Worm (Caenorhabditis elegans) whole organism, midembryonic: Measurements from ENCODE around the gene K06A9.3.

Source experiments
- T22C8.4 ChIP-seq: fragments of 200-800 bp; sonication (Bioruptor generic); IDR thresholded peaks from 2 replicates; pipeline ENCODE4 v1.3.6; 2022; ENCODE audit warnings: missing genetic modification characterization, missing compliant biosample characterization
- cog-1 ChIP-seq: sonication (generic microtip); optimal IDR thresholded peaks from 2 replicates; lab custom pipeline; 2016; ENCODE audit warnings: missing genetic modification characterization, missing compliant biosample characterization
- flt-1 ChIP-seq: fragments of 200-800 bp; sonication (Bioruptor generic); IDR thresholded peaks from 2 replicates; pipeline ENCODE4 v1.3.6; 2022; ENCODE audit warnings: missing genetic modification characterization, missing compliant biosample characterization
- klf-2 ChIP-seq: fragments of 200-800 bp; sonication (Bioruptor generic); conservative IDR thresholded peaks from 2 replicates; pipeline ENCODE4 v1.3.6; 2022; ENCODE audit warnings: missing genetic modification reagents, missing genetic modification characterization, missing compliant biosample characterization
- med-1 ChIP-seq: sonication (generic microtip); optimal IDR thresholded peaks from 2 replicates; lab custom pipeline; 2017; ENCODE audit warnings: missing genetic modification characterization, mild to moderate bottlenecking, missing compliant biosample characterization, antibody characterized with exemption, missing genetic modification reagents; ENCODE audit not compliant: insufficient read depth
- ref-1 ChIP-seq: fragments of 200-800 bp; sonication (Bioruptor generic); conservative IDR thresholded peaks from 2 replicates; pipeline ENCODE4 v1.3.6; 2022; ENCODE audit warnings: missing genetic modification reagents, missing genetic modification characterization, missing compliant biosample characterization
- tab-1 ChIP-seq: fragments of 200-800 bp; sonication (Bioruptor generic); IDR thresholded peaks from 2 replicates; pipeline ENCODE4 v1.3.6; 2022; ENCODE audit warnings: missing genetic modification characterization, missing compliant biosample characterization
- ztf-23 ChIP-seq: fragments of 200-800 bp; sonication (Bioruptor generic); IDR thresholded peaks from 2 replicates; pipeline ENCODE4 v1.3.6; 2022; ENCODE audit warnings: missing genetic modification reagents, missing genetic modification characterization, missing compliant biosample characterization
- ztf-29 ChIP-seq: fragments of 200-800 bp; sonication (Bioruptor generic); IDR thresholded peaks from 2 replicates; pipeline ENCODE4 v1.3.6; 2022; ENCODE audit warnings: missing genetic modification reagents, missing genetic modification characterization, missing compliant biosample characterization

Gene K06A9.3

DNA sequence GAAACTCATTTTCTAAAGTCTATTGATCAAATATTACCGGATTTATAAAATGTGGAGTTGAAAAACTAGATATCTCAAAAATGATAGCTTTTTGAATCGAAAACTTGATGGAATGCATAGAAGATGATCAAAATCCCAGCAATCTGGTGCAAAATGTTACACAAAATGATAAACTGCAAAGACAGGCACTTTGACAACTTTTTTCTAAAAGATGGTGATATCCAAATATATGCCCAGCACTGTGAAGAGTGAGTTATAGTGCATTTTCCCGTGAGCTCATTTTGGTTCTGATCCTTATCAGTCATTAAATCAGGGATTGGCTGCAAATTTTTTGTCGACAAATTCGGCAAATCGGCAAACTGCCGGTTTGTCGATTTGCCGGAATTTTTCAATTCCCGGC is at the start of gene K06A9.3:
Gene K06A9.3, minus strand, starts transcription at position 101 of the 400 bp plus-strand sequence.
- TF ChIP-seq tab-1 (GFP tag; lab: Robert Waterston, UW) = no peak
- no peak for TF ChIP-seq flt-1
- no peak for TF ChIP-seq ztf-29
- TF ChIP-seq klf-2 (GFP tag; lab: Robert Waterston, UW) = no peak
- no peak for TF ChIP-seq ref-1

DNA sequence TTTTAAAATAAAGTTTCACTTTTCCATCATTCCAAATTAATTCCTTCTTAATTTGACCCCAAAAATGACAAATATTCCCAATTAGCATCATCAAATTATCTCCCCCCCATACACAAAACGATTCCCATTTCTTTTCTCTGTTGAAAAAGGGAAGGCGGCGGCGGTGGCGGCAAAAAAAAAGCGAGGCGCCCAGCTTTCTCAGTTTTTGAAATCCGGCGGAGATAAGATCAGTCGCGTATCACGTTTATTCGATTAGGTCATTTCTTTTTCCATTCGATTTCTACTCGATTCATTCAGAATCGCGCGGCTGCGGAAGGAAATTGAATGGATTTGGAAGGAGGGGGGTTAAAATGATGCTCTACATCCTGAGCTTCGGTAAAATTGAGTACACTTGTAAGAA is 48.8 kb upstream of the K06A9.3 start:
- TF ChIP-seq T22C8.4 (GFP tag; lab: Robert Waterston, UW) (no peak), tab-1 (GFP tag; lab: Robert Waterston, UW) (no peak)

DNA sequence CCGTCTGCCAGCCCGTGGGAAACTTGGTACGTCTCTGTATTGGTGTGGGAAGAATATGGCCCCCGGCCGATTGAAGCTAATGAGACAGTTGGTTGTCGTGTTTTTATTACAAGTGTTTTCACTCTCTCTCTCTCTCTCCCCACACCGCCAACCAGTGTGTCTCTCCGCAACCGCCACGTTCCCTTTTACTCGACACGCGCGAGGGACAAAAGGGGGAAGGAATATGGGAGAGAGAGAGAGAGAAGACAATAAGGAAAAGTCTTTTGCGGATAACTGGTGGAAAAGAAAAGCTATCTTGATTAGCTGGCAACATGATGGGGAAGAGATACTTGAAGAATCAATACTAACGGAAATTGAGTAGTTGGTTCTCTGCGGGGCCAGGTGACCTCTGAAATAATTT is 43.5 kb upstream of the K06A9.3 start:
- no peak for TF ChIP-seq ztf-29
- no peak for TF ChIP-seq med-1 (GFP tag; lab: Kevin White, UChicago)
- no peak for TF ChIP-seq flt-1
- TF ChIP-seq ref-1 = no peak

DNA sequence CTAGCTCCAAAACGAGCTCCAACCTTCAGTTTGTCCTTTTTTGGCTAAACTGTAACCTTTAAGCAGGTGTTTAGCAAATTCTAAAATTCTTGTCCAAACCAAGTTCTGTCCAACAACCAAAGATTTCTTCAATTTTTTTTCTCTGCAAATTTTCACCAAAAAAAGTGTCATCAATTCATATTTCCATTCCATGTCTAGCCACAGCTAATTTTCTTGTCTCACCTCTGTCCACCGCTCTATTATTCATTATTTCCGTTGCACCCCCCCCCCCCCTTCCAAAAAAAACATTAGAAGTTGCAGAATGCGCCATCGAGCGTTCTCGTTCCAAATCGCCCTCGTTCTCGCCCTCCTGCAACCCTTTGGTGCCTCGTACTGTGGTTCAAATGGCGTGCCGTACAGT is 41.2 kb upstream of the K06A9.3 start, which contains the start of gene wrt-9:
Gene wrt-9, plus strand, starts transcription at position 301 of the 400 bp plus-strand sequence.
- no peak for TF ChIP-seq T22C8.4 (GFP tag; lab: Robert Waterston, UW)
- no peak for TF ChIP-seq cog-1 (tag; lab: Kevin White, UChicago)
- TF ChIP-seq klf-2 (GFP tag; lab: Robert Waterston, UW) = no peak
- no peak for TF ChIP-seq ztf-29
- TF ChIP-seq med-1 (GFP tag; lab: Kevin White, UChicago) = no peak
- no peak for TF ChIP-seq ztf-23
- TF ChIP-seq tab-1 (GFP tag; lab: Robert Waterston, UW) = no peak
- no peak for TF ChIP-seq flt-1

DNA sequence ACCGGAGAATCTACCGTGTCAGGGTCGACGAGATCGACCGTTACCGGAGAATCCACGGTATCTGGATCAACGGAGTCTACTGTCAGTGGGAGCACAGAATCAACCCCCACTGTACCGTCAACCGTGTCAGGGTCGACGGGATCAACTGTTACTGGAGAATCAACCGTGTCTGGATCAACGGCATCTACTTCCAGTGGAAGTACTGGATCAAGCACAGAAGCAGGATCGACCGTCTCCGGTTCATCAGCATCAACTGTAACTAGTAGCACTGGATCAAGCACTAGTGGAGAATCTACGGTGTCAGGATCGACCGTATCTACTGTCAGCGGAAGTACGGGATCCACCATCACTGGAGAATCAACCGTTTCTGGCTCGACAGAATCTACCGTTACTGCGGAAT is 36.8 kb upstream of the K06A9.3 start, which contains the start of gene H02F09.2:
Gene H02F09.2, plus strand, starts transcription at position 301 of the 400 bp plus-strand sequence.
- TF ChIP-seq cog-1 (tag; lab: Kevin White, UChicago) (no peak), med-1 (GFP tag; lab: Kevin White, UChicago) (no peak), tab-1 (GFP tag; lab: Robert Waterston, UW) (no peak), ztf-29 (no peak), klf-2 (GFP tag; lab: Robert Waterston, UW) (no peak), flt-1 (no peak), ztf-23 (no peak), T22C8.4 (GFP tag; lab: Robert Waterston, UW) (no peak), ref-1 (no peak)

DNA sequence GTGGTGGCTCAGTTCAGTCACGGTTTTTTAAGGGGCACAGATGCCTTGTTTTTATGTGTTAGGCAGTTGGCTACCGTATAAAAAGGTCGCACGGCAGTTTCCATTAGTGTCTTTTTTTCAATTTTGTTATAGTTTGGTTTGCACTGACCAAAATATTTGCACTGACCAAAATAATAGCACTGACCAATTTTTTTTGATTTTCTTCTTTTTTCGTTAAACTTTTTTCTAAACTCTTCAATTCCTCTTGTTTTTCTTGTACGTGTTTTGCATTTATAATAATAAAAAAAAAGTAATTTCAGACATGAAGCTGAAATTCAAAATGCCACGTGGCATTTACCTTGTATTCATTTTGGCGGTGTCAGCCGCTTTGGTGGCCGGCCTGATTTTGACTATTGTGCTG is 33.2 kb upstream of the K06A9.3 start, which contains the start of gene H02F09.3:
Gene H02F09.3, plus strand, starts transcription at position 301 of the 400 bp plus-strand sequence.
- no peak for TF ChIP-seq ztf-29
- TF ChIP-seq T22C8.4 (GFP tag; lab: Robert Waterston, UW) = no peak
- TF ChIP-seq tab-1 (GFP tag; lab: Robert Waterston, UW) = no peak
- TF ChIP-seq ref-1 = no peak
- TF ChIP-seq ztf-23 = no peak
- TF ChIP-seq cog-1 (tag; lab: Kevin White, UChicago) = no peak
- TF ChIP-seq med-1 (GFP tag; lab: Kevin White, UChicago) = no peak
- no peak for TF ChIP-seq klf-2 (GFP tag; lab: Robert Waterston, UW)

DNA sequence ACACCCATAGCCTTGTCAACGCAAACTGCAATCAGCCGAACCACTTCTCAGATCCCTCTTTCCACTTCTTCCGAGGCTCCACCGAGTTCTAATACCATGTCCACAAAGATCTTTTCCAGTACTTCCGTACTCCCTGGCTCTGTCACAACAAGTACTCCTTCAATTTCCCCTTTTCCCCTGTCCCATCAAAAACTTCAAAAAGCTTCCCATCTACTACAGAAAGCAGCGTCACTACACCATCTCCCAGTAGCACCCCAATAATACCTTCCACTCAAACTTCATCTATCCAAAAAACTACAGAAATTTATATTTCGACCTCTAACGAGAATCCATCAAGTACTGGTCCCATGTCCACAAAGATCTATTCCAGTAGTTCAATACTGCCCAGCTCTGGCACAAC is 21.8 kb upstream of the K06A9.3 start:
- TF ChIP-seq klf-2 (GFP tag; lab: Robert Waterston, UW) (no peak), tab-1 (GFP tag; lab: Robert Waterston, UW) (no peak), T22C8.4 (GFP tag; lab: Robert Waterston, UW) (no peak), ztf-29 (no peak), ztf-23 (no peak), ref-1 (no peak), flt-1 (no peak)

DNA sequence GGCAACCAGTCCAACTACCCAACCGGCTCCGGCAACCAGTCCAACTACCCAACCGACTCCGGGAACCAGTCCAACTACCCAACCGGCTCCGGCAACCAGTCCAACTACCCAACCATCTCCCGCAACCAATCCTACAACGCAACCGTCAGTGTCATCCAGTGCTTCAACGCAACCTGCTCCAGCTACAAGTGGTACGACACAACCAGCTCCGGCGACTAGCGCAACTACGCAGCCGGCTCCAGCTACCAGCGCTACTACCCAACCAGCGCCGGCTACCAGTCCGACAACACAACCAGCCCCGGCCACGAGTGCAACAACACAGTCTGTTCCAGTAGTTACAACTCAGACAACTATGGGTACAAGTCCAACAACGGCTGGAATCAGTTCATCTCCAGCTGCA is 13.9 kb upstream of the K06A9.3 start:
- TF ChIP-seq ztf-29 = no peak
- no peak for TF ChIP-seq cog-1 (tag; lab: Kevin White, UChicago)
- no peak for TF ChIP-seq klf-2 (GFP tag; lab: Robert Waterston, UW)
- no peak for TF ChIP-seq T22C8.4 (GFP tag; lab: Robert Waterston, UW)
- no peak for TF ChIP-seq ztf-23

DNA sequence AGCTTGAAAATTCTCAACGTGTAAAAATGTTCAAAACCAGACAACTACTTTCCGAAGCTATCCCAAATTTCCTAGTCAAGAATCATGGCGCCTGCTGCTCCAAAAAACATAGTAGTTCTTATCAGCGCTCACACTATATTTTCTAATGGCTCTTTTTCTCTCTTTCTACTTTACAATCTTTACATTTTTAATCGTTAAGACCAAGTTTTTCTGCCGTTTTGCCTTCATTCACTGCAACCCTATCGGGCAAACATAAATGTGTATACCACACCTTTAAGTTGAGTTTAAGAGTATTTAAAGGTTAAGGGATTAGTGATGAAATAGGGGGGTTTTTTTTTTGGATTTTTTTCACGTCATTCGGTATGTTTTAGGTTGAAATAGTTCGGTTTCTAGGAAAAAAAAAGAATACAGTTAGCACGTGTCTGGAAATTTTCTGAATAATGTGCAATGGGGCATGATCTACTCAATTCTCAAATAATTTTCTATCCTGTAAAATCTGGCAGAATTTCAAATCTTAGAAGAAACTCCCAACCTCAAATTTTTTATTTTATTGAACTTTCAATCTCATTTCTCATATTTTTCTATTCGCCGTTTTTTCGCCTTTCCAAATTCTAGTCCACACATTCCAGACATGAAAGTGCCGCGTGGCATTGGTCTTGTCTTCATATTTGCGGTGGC is 11.9 kb upstream of the K06A9.3 start, which contains the start of gene K06A9.1:
Gene K06A9.1, plus strand, starts transcription at position 628 of the 678 bp plus-strand sequence.
- TF ChIP-seq flt-1 = no peak
- TF ChIP-seq cog-1 (tag; lab: Kevin White, UChicago) = no peak
- no peak for TF ChIP-seq ztf-23
- no peak for TF ChIP-seq ztf-29
- TF ChIP-seq med-1 (GFP tag; lab: Kevin White, UChicago) = no peak
- no peak for TF ChIP-seq ref-1
- no peak for TF ChIP-seq klf-2 (GFP tag; lab: Robert Waterston, UW)
- TF ChIP-seq tab-1 (GFP tag; lab: Robert Waterston, UW) = no peak
- no peak for TF ChIP-seq T22C8.4 (GFP tag; lab: Robert Waterston, UW)

DNA sequence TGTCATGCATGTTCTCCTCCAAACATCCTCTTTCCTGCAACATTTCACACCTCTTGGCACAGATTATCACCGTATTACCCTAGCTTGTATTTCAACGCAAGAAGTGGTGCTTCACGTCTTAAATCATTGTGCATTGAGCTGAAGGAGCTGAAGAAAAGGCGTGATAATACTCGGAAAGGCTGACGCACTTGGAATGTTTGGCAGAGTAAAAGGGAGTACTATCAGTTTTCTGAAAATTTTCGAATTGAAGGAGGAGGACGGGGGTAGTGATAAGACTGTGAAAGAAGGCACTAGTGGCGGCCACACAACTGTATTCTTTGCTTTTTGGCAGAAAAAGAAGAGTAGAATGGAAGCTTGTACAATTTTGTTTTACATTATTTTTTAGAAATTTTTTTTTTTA is 8.3 kb upstream of the K06A9.3 start:
- no peak for TF ChIP-seq med-1 (GFP tag; lab: Kevin White, UChicago)
- TF ChIP-seq cog-1 (tag; lab: Kevin White, UChicago) = no peak
- no peak for TF ChIP-seq ztf-23
- TF ChIP-seq ztf-29 = no peak
- no peak for TF ChIP-seq ref-1
- TF ChIP-seq klf-2 (GFP tag; lab: Robert Waterston, UW) = no peak
- no peak for TF ChIP-seq T22C8.4 (GFP tag; lab: Robert Waterston, UW)
- no peak for TF ChIP-seq tab-1 (GFP tag; lab: Robert Waterston, UW)
- TF ChIP-seq flt-1 = no peak

DNA sequence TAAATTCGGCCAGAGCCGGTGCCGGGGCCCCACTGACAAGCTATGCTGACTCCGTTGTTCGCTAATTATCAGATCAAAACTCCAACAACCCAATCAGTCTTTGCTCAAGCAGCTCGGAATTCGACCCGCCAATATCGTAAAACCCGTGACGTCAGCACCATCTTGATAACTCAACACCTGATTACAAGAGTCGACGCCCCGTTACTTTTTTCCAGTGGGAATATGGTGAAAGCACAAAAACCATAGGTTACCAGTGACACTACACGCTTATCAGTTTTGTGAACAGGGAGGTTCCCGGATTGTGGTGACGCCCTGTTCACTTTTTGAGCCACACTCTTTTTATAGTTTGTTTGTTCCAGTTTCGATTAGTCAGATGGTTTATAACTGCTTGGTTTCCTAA is 5.9 kb upstream of the K06A9.3 start:
- TF ChIP-seq ztf-29 (no peak), med-1 (GFP tag; lab: Kevin White, UChicago) (no peak), cog-1 (tag; lab: Kevin White, UChicago) (no peak), ref-1 (no peak), ztf-23 (no peak), klf-2 (GFP tag; lab: Robert Waterston, UW) (no peak), T22C8.4 (GFP tag; lab: Robert Waterston, UW) (no peak), tab-1 (GFP tag; lab: Robert Waterston, UW) (no peak), flt-1 (no peak)
